Fruit fly (Drosophila melanogaster): ENCODE results near the gene VhaSFD.

dm6 chr2L:16752340-16752739 is 24.7 kb upstream of the VhaSFD start:
- TF ChIP-seq Dll (optimal IDR thresholded peaks at IDR 0.05) (no peak), usp (GFP tag; optimal IDR thresholded peaks at IDR 0.05) (no peak), psq (optimal IDR thresholded peaks at IDR 0.05) (no peak), CG8478 (optimal IDR thresholded peaks at IDR 0.05) (no peak), pan (optimal IDR thresholded peaks at IDR 0.05) (no peak), EcR (GFP tag; optimal IDR thresholded peaks at IDR 0.05) (no peak)

All from whole organism.